Worm (Caenorhabditis elegans): Measurements from ENCODE around the gene Y37H2A.12.

ce11 chrV:18107969-18108368, 23.0 kb downstream of the Y37H2A.12 start, which contains the start of gene Y37H2A.1:
- TF ChIP-seq him-1 (tag; optimal IDR thresholded peaks at IDR 0.05): no peak
- no peak for TF ChIP-seq W03F9.2 (tag; optimal IDR thresholded peaks at IDR 0.05)
- no peak for TF ChIP-seq dao-5 (tag; optimal IDR thresholded peaks at IDR 0.05)
